Fruit fly (Drosophila melanogaster) whole organism, embryonic: ENCODE measurements around the gene CG14207.

Experiments
- ATbp ChIP-seq: fragments of 200-800 bp; sonication (Bioruptor generic); optimal IDR thresholded peaks from 2 replicates; lab custom pipeline; 2017; ENCODE audit warnings: missing biosample characterization, mild to moderate bottlenecking, missing genetic modification characterization, missing genetic modification reagents
- BEAF-32 ChIP-seq: fragments of 200-800 bp; sonication (Bioruptor generic); optimal IDR thresholded peaks from 3 replicates; lab custom pipeline; 2017; ENCODE audit warnings: missing biosample characterization, missing genetic modification characterization, mild to moderate bottlenecking, moderate library complexity, missing genetic modification reagents
- CG10209 ChIP-seq: fragments of 200-800 bp; sonication (Bioruptor generic); optimal IDR thresholded peaks from 3 replicates; lab custom pipeline; 2017; ENCODE audit warnings: missing biosample characterization, mild to moderate bottlenecking, missing genetic modification characterization, missing genetic modification reagents
- CG12155 ChIP-seq: fragments of 200-800 bp; sonication (Bioruptor generic); optimal IDR thresholded peaks from 3 replicates; lab custom pipeline; 2016; ENCODE audit warnings: missing biosample characterization, missing genetic modification characterization
- CG13424 ChIP-seq: fragments of 200-800 bp; sonication (Bioruptor generic); optimal IDR thresholded peaks from 2 replicates; lab custom pipeline; 2019; ENCODE audit warnings: missing biosample characterization, mild to moderate bottlenecking, missing genetic modification characterization, moderate library complexity
- CG1647 ChIP-seq: fragments of 200-800 bp; sonication (Bioruptor generic); optimal IDR thresholded peaks from 3 replicates; lab custom pipeline; 2016; ENCODE audit warnings: missing biosample characterization, missing genetic modification characterization
- CG16813 ChIP-seq: fragments of 200-800 bp; sonication (Bioruptor generic); IDR thresholded peaks from 3 replicates; pipeline ENCODE4 v1.3.6; 2022; ENCODE audit warnings: missing biosample characterization, missing genetic modification characterization; ENCODE audit not compliant: partially characterized antibody
- CG17802 ChIP-seq: fragments of 200-800 bp; sonication (Bioruptor generic); optimal IDR thresholded peaks from 2 replicates; lab custom pipeline; 2018; ENCODE audit warnings: missing biosample characterization, mild to moderate bottlenecking, missing genetic modification characterization, moderate library complexity
- CG18599 ChIP-seq: fragments of 200-800 bp; sonication (Bioruptor generic); optimal IDR thresholded peaks from 3 replicates; lab custom pipeline; 2017; ENCODE audit warnings: missing biosample characterization, missing genetic modification characterization, mild to moderate bottlenecking, moderate library complexity, missing genetic modification reagents
- CG2116 ChIP-seq: fragments of 200-800 bp; sonication (Bioruptor generic); optimal IDR thresholded peaks from 3 replicates; lab custom pipeline; 2018; ENCODE audit warnings: missing biosample characterization, mild to moderate bottlenecking, missing genetic modification characterization
- CG30020 ChIP-seq: fragments of 200-800 bp; optimal IDR thresholded peaks from 2 replicates; lab custom pipeline; 2019; ENCODE audit warnings: missing biosample characterization, mild to moderate bottlenecking, missing genetic modification characterization, moderate library complexity
- CG4617 ChIP-seq: fragments of 200-800 bp; sonication (Bioruptor generic); optimal IDR thresholded peaks from 3 replicates; lab custom pipeline; 2016; ENCODE audit warnings: missing biosample characterization, missing genetic modification characterization, borderline replicate concordance
- CG4707 ChIP-seq: fragments of 200-800 bp; sonication (Bioruptor generic); optimal IDR thresholded peaks from 2 replicates; lab custom pipeline; 2018; ENCODE audit warnings: missing biosample characterization, mild to moderate bottlenecking, missing genetic modification characterization, moderate library complexity
- CG5953 ChIP-seq: fragments of 200-800 bp; sonication (Bioruptor generic); IDR thresholded peaks from 2 replicates; pipeline ENCODE4 v1.3.6; 2022; ENCODE audit warnings: missing biosample characterization, missing genetic modification characterization
- CG6254 ChIP-seq: fragments of 200-800 bp; sonication (Bioruptor generic); optimal IDR thresholded peaks from 3 replicates; lab custom pipeline; 2017; ENCODE audit warnings: mild to moderate bottlenecking, missing biosample characterization, missing genetic modification reagents, missing genetic modification characterization
- CG7271 ChIP-seq: fragments of 200-800 bp; sonication (Bioruptor generic); optimal IDR thresholded peaks from 2 replicates; lab custom pipeline; 2018; ENCODE audit warnings: missing biosample characterization, mild to moderate bottlenecking, missing genetic modification characterization, moderate library complexity
- CG7839 ChIP-seq: fragments of 200-800 bp; sonication (Bioruptor generic); optimal IDR thresholded peaks from 3 replicates; lab custom pipeline; 2018; ENCODE audit warnings: missing biosample characterization, mild to moderate bottlenecking, missing genetic modification characterization, moderate library complexity
- CG8089 ChIP-seq: fragments of 200-800 bp; sonication (Bioruptor generic); optimal IDR thresholded peaks from 3 replicates; lab custom pipeline; 2016; ENCODE audit warnings: missing biosample characterization, missing genetic modification characterization
- CG8765 ChIP-seq: fragments of 200-800 bp; sonication (Bioruptor generic); IDR thresholded peaks from 2 replicates; pipeline ENCODE4 v1.3.6; 2022; ENCODE audit warnings: missing biosample characterization, missing genetic modification characterization
- D ChIP-seq, 2 experiments: fragments of 200-800 bp in 1 of 2; fragments of >200 bp in 1 of 2; sonication (Bioruptor generic) in 1 of 2; optimal IDR thresholded peaks; 2 replicates in 1 of 2; 3 replicates in 1 of 2; lab custom pipeline; 2017; ENCODE audit warnings: mild to moderate bottlenecking in 1 of 2, missing biosample characterization in 1 of 2, missing genetic modification characterization in 1 of 2, missing genetic modification reagents in 1 of 2
- Dad ChIP-seq: fragments of 200-800 bp; sonication (Bioruptor generic); optimal IDR thresholded peaks from 3 replicates; lab custom pipeline; 2016; ENCODE audit warnings: missing biosample characterization, missing genetic modification characterization
- Dp ChIP-seq: fragments of 200-800 bp; sonication (Bioruptor generic); optimal IDR thresholded peaks from 2 replicates; lab custom pipeline; 2018; ENCODE audit warnings: missing biosample characterization, mild to moderate bottlenecking, missing genetic modification characterization, moderate library complexity
- Drgx ChIP-seq: fragments of 200-800 bp; sonication (Bioruptor generic); IDR thresholded peaks from 2 replicates; pipeline ENCODE4 v1.3.6; 2022; ENCODE audit warnings: missing biosample characterization, missing genetic modification characterization
- Ets97D ChIP-seq: fragments of 200-800 bp; sonication (Bioruptor generic); optimal IDR thresholded peaks from 3 replicates; lab custom pipeline; 2016; ENCODE audit warnings: missing biosample characterization, missing genetic modification characterization
- HLH4C ChIP-seq: fragments of 200-800 bp; sonication (Bioruptor generic); IDR thresholded peaks from 3 replicates; pipeline ENCODE4 v1.3.6; 2022; ENCODE audit warnings: missing biosample characterization, missing genetic modification characterization; ENCODE audit not compliant: partially characterized antibody
- HLHmδ ChIP-seq: fragments of 200-800 bp; sonication (Bioruptor generic); optimal IDR thresholded peaks from 2 replicates; lab custom pipeline; 2018; ENCODE audit warnings: missing biosample characterization, mild to moderate bottlenecking, missing genetic modification characterization, moderate library complexity
- Hey ChIP-seq: fragments of 200-800 bp; sonication (Bioruptor generic); optimal IDR thresholded peaks from 3 replicates; lab custom pipeline; 2018; ENCODE audit warnings: missing biosample characterization, mild to moderate bottlenecking, missing genetic modification characterization
- Hmx ChIP-seq: fragments of 200-800 bp; sonication (Bioruptor generic); optimal IDR thresholded peaks from 2 replicates; lab custom pipeline; 2016; ENCODE audit warnings: missing biosample characterization, missing genetic modification characterization
- Mes4 ChIP-seq: fragments of 200-800 bp; sonication (Bioruptor generic); optimal IDR thresholded peaks from 2 replicates; lab custom pipeline; 2016; ENCODE audit warnings: missing biosample characterization, missing genetic modification characterization
- Oli ChIP-seq: fragments of 200-800 bp; sonication (Bioruptor generic); optimal IDR thresholded peaks from 2 replicates; lab custom pipeline; 2018; ENCODE audit warnings: missing biosample characterization, mild to moderate bottlenecking, missing genetic modification characterization, moderate library complexity
- Poxn ChIP-seq: fragments of 200-800 bp; sonication (Bioruptor generic); IDR thresholded peaks from 2 replicates; pipeline ENCODE4 v1.3.6; 2022; ENCODE audit warnings: missing biosample characterization, missing genetic modification characterization
- Stat92E ChIP-seq, 3 experiments: fragments of >200 bp in 2 of 3; fragments of 200-800 bp in 1 of 3; sonication (Bioruptor generic) in 1 of 3; optimal IDR thresholded peaks; 2 replicates each; lab custom pipeline; 2017 to 2019; ENCODE audit warnings: missing biosample characterization in 3 of 3, missing genetic modification characterization in 3 of 3, mild to moderate bottlenecking in 1 of 3, moderate library complexity in 1 of 3
- ase ChIP-seq: fragments of 200-800 bp; sonication (Bioruptor generic); IDR thresholded peaks from 3 replicates; pipeline ENCODE4 v1.3.6; 2022; ENCODE audit warnings: missing biosample characterization, missing genetic modification characterization
- bcd ChIP-seq: fragments of 200-800 bp; sonication (Bioruptor generic); optimal IDR thresholded peaks from 2 replicates; lab custom pipeline; 2017; ENCODE audit warnings: missing biosample characterization, mild to moderate bottlenecking, missing genetic modification characterization
- dati ChIP-seq: fragments of 200-800 bp; sonication (Bioruptor generic); IDR thresholded peaks from 2 replicates; pipeline ENCODE4 v1.3.6; 2022; ENCODE audit warnings: missing biosample characterization, missing genetic modification characterization
- fd3F ChIP-seq: fragments of 200-800 bp; sonication (Bioruptor generic); optimal IDR thresholded peaks from 2 replicates; lab custom pipeline; 2018; ENCODE audit warnings: missing biosample characterization, mild to moderate bottlenecking, missing genetic modification characterization, moderate library complexity
- hkb ChIP-seq, 2 experiments: fragments of 200-800 bp in 1 of 2; fragments of >200 bp in 1 of 2; sonication (Bioruptor generic) in 1 of 2; IDR thresholded peaks in 1 of 2; optimal IDR thresholded peaks in 1 of 2; 2 replicates each; pipeline versions ENCODE4 v1.3.6 to Lab custom; 2017 to 2022; ENCODE audit warnings: missing biosample characterization in 1 of 2, missing genetic modification characterization in 1 of 2
- otp ChIP-seq: fragments of 200-800 bp; sonication (Bioruptor generic); IDR thresholded peaks from 3 replicates; pipeline ENCODE4, ENCODE4 v1.3.6; 2022; ENCODE audit warnings: missing biosample characterization, missing genetic modification characterization
- phol ChIP-seq: fragments of 200-800 bp; sonication (Bioruptor generic); optimal IDR thresholded peaks from 3 replicates; lab custom pipeline; 2018; ENCODE audit warnings: missing biosample characterization, mild to moderate bottlenecking, missing genetic modification characterization, moderate library complexity
- pnt ChIP-seq: fragments of 200-800 bp; sonication (Bioruptor generic); optimal IDR thresholded peaks from 3 replicates; lab custom pipeline; 2016; ENCODE audit warnings: missing biosample characterization, missing genetic modification characterization
- sd ChIP-seq: fragments of 200-800 bp; sonication (Bioruptor generic); optimal IDR thresholded peaks from 3 replicates; lab custom pipeline; 2018; ENCODE audit warnings: missing biosample characterization, mild to moderate bottlenecking, missing genetic modification characterization, moderate library complexity
- slp2 ChIP-seq: fragments of 200-800 bp; sonication (Bioruptor generic); optimal IDR thresholded peaks from 2 replicates; lab custom pipeline; 2016; ENCODE audit warnings: missing biosample characterization, missing genetic modification characterization
- stwl ChIP-seq: fragments of 200-800 bp; sonication (Bioruptor generic); optimal IDR thresholded peaks from 3 replicates; lab custom pipeline; 2018; ENCODE audit warnings: missing biosample characterization, mild to moderate bottlenecking, missing genetic modification characterization, moderate library complexity
- tap ChIP-seq: fragments of 200-800 bp; optimal IDR thresholded peaks from 3 replicates; lab custom pipeline; 2019; ENCODE audit warnings: missing biosample characterization, mild to moderate bottlenecking, missing genetic modification characterization, moderate library complexity
- ttk ChIP-seq: fragments of 200-800 bp; sonication (Bioruptor generic); IDR thresholded peaks from 2 replicates; pipeline ENCODE4 v2.1.2; 2022; ENCODE audit warnings: missing biosample characterization, missing genetic modification characterization
- unc-4 ChIP-seq: fragments of 200-800 bp; sonication (Bioruptor generic); IDR thresholded peaks from 2 replicates; pipeline ENCODE4 v1.3.6; 2022; ENCODE audit warnings: missing biosample characterization, missing genetic modification characterization; ENCODE audit not compliant: partially characterized antibody
- unpg ChIP-seq: fragments of 200-800 bp; sonication (Bioruptor generic); optimal IDR thresholded peaks from 3 replicates; lab custom pipeline; 2018; ENCODE audit warnings: missing biosample characterization, mild to moderate bottlenecking, missing genetic modification characterization, moderate library complexity
- wor ChIP-seq: fragments of 200-800 bp; sonication (Bioruptor generic); IDR thresholded peaks from 2 replicates; pipeline ENCODE4 v1.3.6; 2022; ENCODE audit warnings: missing biosample characterization, missing genetic modification characterization

CG14207 gene

DNA sequence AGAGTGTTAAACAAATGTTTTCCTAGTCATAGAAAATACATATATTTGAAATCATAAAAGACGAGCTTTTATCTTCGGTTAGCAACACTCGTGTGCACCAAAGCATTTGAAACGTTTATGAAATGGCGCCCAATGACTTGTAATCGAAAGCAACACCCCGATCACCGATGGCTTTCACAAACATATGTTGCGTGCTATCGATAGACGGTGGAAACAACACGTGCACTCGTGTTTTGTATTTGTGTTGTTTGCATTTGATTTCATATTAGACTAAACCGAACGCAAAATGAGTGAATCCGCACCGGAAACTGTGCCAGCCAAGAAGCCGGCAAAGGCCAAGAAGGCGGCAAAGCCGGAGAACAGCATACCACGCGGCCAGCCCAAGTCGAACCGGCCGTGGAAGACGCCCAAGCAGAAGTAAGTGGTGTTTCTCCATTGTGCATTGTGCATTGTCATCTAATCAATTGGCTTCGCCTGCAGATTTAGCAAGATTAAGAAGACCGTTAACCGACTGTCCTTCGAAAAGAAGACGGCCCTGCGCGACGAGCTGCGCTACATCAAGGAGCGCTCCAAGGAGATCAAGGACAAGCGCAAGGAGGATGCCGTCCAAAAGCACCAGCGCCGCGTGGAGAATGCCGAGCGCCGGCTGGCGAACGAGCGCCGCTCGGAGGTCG is 11.1 kb downstream of the CG14207 start, which contains the start of gene CG14210 (continued):
- TF ChIP-seq CG30020: no peak
- no peak for TF ChIP-seq CG7839
- TF ChIP-seq Poxn (GFP tag; lab: Robert Waterston, UW): no peak
- TF ChIP-seq CG16813: peak; percentile 62
- no peak for TF ChIP-seq CG10209 (GFP tag; lab: Kevin White, UChicago)
- TF ChIP-seq CG12155 (GFP tag; lab: Kevin White, UChicago): no peak
- TF ChIP-seq ATbp (GFP tag; lab: Kevin White, UChicago): no peak
- TF ChIP-seq CG4707 (GFP tag; lab: Kevin White, UChicago): no peak
- TF ChIP-seq Drgx (GFP tag; lab: Robert Waterston, UW): no peak
- peak; percentile 97 for TF ChIP-seq CG2116 (GFP tag; lab: Kevin White, UChicago)
- no peak for TF ChIP-seq phol (tag; lab: Kevin White, UChicago)
- no peak for TF ChIP-seq Hmx
- no peak for TF ChIP-seq CG17802 (tag; lab: Kevin White, UChicago)
- TF ChIP-seq ase (GFP tag; lab: Robert Waterston, UW): no peak
- TF ChIP-seq CG8765: no peak
- TF ChIP-seq fd3F (GFP tag; lab: Kevin White, UChicago): no peak
- no peak for TF ChIP-seq CG8089 (GFP tag; lab: Kevin White, UChicago)
- no peak for TF ChIP-seq tap
- peak; percentile 32 for TF ChIP-seq Ets97D
- TF ChIP-seq CG7271 (tag; lab: Kevin White, UChicago): no peak
- no peak for TF ChIP-seq otp
- no peak for TF ChIP-seq HLHmδ
- no peak for TF ChIP-seq CG5953 (GFP tag; lab: Robert Waterston, UW)
- TF ChIP-seq D (optimal IDR thresholded peaks at IDR 0.05; lab: Kevin White, UChicago): no peak
- TF ChIP-seq D (GFP tag; optimal IDR thresholded peaks at IDR 0.05; lab: Kevin White, UChicago): no peak
- TF ChIP-seq slp2 (GFP tag; lab: Kevin White, UChicago): no peak
- peak; percentile 57 for TF ChIP-seq BEAF-32
- TF ChIP-seq ttk: no peak
- no peak for TF ChIP-seq wor (GFP tag; lab: Robert Waterston, UW)
- TF ChIP-seq Dad (GFP tag; lab: Kevin White, UChicago): no peak
- peak; percentile 84 for TF ChIP-seq HLH4C
- TF ChIP-seq unc-4 (GFP tag; lab: Robert Waterston, UW): peak; percentile 64
- TF ChIP-seq Dp (GFP tag; lab: Kevin White, UChicago): peak; percentile 84
- no peak for TF ChIP-seq CG6254 (GFP tag; lab: Kevin White, UChicago)
- no peak for TF ChIP-seq CG4617 (GFP tag; lab: Kevin White, UChicago)
- TF ChIP-seq Stat92E (GFP tag; optimal IDR thresholded peaks at IDR 0.05; lab: Kevin White, UChicago): no peak
- TF ChIP-seq bcd (GFP tag; lab: Kevin White, UChicago): no peak
- no peak for TF ChIP-seq pnt (GFP tag; lab: Kevin White, UChicago)
- TF ChIP-seq CG1647 (GFP tag; lab: Kevin White, UChicago): no peak
- TF ChIP-seq CG18599 (GFP tag; lab: Kevin White, UChicago): no peak
- TF ChIP-seq Mes4 (GFP tag; lab: Kevin White, UChicago): no peak
- TF ChIP-seq unpg (GFP tag; lab: Kevin White, UChicago): no peak
- no peak for TF ChIP-seq Hey (tag; lab: Kevin White, UChicago)
- no peak for TF ChIP-seq hkb (optimal IDR thresholded peaks at IDR 0.05; lab: Kevin White, UChicago)
- TF ChIP-seq hkb (GFP tag; IDR thresholded peaks at IDR 0.05; lab: Robert Waterston, UW): no peak
- TF ChIP-seq sd (tag; lab: Kevin White, UChicago): no peak
- peak; percentile 40 for TF ChIP-seq stwl (tag; lab: Kevin White, UChicago)
- TF ChIP-seq CG13424: no peak
- TF ChIP-seq dati (GFP tag; lab: Robert Waterston, UW): no peak
- TF ChIP-seq Oli (tag; lab: Kevin White, UChicago): no peak
